Worm (Caenorhabditis elegans): ENCODE results near the gene rabs-5.
"Not testable (repeated sequence)": the region's sequence is repeated elsewhere in the genome, so short reads cannot be mapped to it uniquely, and the experiment has no call there.

The rabs-5 gene

DNA sequence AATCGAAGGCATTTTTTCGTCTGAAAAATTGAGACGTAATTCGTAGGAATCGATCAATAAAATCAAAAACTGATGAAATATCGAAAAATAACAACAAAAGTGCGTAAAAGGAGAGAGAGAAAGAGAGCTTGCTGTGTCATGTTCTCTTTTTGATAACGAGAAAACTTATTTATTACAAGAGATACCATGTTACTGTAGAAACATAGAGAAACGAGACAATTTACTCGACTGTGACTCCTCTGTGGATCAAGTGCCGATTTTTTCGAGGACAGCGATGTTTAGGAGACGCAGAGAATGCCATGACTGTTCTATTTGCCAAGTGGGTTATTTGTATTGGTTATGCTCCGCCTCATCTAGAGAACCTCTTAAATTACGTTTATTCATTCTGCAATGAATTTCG is 26.1 kb upstream of the rabs-5 start, which contains the start of gene sph-1 (continued):
- no peak for TF ChIP-seq hlh-26 (GFP tag; conservative IDR thresholded peaks at IDR 0.05)

DNA sequence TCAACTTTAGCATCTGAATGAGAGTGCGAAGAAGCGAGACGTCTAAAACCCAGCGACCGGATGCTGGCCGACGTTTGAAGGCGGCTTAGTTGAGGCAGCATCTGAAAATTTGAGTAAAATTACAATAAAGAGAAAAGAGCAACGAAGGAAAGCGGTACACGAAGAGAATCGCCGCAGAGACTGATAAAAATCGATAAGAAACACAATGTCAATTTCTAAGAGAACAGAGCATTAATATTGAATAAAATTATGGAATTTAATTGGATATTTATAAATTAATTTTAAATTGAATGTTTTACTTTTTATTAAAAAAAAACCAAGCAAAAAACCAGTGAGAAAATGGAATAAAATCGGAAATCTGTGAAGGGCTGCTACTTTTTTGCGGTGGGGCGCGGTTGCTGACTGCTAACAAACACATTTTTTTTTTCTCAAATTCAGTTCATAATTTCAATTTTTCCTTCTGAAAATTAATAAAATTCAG is 22.8 kb upstream of the rabs-5 start, which contains the start of the genes ndub-11 and moc-3:
TSS of gene ndub-11 (minus strand) at position 101 of the 481 bp plus-strand sequence.
TSS of gene moc-3 (plus strand) at position 431 of the 481 bp plus-strand sequence.
- TF ChIP-seq snpc-3.4 (tag; optimal IDR thresholded peaks at IDR 0.05) (no peak), mcd-1 (GFP tag; IDR thresholded peaks at IDR 0.05) (0 out of 2 replicates have a peak, but pooled peaks have one; percentile 8)

DNA sequence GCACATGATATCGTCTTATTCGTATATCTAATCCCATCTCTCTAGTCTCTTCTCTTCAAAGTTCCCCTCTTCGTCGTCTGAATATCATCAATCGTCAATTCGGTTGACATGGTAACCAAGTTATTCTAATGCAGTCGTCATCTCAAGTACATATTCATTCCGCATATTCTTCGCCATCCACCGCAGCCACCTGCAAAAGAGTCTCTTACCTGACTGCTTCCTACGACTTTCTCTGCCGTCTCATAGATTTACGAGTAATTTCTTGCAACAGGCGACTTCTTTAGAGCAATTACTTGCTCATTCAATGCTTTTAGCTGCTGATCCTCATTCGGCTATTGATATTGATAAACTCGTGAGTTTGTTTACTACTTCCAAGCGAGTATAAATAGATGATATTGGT is 20.0 kb upstream of the rabs-5 start:
- TF ChIP-seq madf-8 (GFP tag; conservative IDR thresholded peaks at IDR 0.05) (no peak), T07F8.4 (tag; optimal IDR thresholded peaks at IDR 0.05) (no peak), lin-40 (tag; optimal IDR thresholded peaks at IDR 0.05) (no peak), madf-6 (GFP tag; IDR thresholded peaks at IDR 0.05) (no peak), K11D2.4 (GFP tag; IDR thresholded peaks at IDR 0.05) (no peak), pha-4 (tag; optimal IDR thresholded peaks at IDR 0.05) (no peak), hrde-1 (tag; optimal IDR thresholded peaks at IDR 0.05; ENCODE audit: borderline replicate concordance) (no peak), T26A5.8 (tag; optimal IDR thresholded peaks at IDR 0.05) (no peak)

DNA sequence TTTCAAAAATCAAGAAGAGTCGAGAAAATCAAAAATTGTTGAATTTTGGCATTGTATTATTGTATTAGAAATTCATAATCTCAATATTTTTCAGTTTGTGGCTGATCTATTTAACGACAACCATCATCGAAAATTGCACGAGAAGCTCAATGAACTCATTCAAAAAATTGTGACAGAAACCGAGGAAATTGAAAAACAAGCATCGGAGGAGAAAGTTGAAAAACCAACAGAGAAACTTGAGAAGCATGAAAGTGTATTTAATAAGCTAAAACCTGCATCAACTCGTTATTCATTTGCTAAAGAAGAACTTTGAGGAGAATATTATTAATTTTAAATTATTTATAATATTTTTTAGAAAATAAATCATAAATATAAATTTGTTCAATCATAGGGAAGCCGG is 19.5 kb upstream of the rabs-5 start, which contains the start of gene ceph-41:
TSS of gene ceph-41 (plus strand) at position 301 of the 400 bp plus-strand sequence.
- no peak for TF ChIP-seq ztf-18 (tag; optimal IDR thresholded peaks at IDR 0.05)

DNA sequence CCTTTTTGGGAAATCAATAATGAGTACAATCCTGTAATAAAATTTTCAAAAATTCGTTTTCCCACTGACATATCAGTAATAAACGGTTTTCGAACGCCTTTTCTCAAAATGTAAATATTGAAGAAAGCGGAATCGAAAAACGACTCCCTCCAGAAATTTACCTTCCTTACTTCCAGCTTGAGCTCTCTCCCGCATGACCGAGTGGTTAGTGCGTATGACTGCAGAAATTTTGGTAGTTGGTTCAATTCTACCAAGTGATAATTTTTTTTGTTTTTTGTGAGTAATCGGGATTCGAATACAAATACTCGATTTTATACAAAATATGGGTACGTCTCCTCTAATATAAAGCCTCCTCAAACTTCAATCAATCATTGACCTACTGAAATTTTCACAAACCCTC is 16.1 kb upstream of the rabs-5 start:
- not testable (repeated sequence) for TF ChIP-seq rpc-1 (optimal IDR thresholded peaks at IDR 0.05)
- peak; percentile 27 for TF ChIP-seq rpc-1 (tag; optimal IDR thresholded peaks at IDR 0.05)
- TF ChIP-seq B0261.1 (tag; optimal IDR thresholded peaks at IDR 0.05), result peak; percentile 46
- TF ChIP-seq hmg-1.2 (GFP tag; IDR thresholded peaks at IDR 0.05), result peak; percentile 50
- TF ChIP-seq tbp1 (GFP tag; optimal IDR thresholded peaks at IDR 0.05), result peak; percentile 79
- TF ChIP-seq lin-26 (GFP tag; IDR thresholded peaks at IDR 0.05), result peak; percentile 65; the same call in 1 of the 2 replicates

DNA sequence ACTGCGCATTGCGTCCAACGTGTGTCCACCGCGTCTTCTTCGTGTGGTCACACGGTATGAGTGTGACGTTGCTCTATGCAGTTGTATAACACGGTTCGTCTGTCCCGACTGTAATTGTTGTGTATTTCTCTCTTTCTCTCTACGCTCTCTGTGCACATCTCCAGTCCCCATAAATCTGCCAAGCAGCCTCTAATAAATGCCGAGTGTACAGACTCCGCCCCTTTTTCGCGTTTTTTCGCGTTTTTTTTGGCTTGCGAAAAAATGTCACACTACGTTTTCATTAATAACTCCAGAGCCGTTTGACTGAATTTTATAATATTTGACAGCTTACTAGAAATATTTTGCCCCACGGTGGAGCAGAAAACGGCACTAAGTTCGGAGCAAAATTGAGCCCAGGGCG is 14.9 kb upstream of the rabs-5 start, which contains the start of gene erp-44.3:
TSS of gene erp-44.3 (plus strand) at position 301 of the 400 bp plus-strand sequence.
- not testable (repeated sequence) for TF ChIP-seq zim-3 (tag; optimal IDR thresholded peaks at IDR 0.05); nhr-80 (tag; optimal IDR thresholded peaks at IDR 0.05); ztf-6 (GFP tag; IDR thresholded peaks at IDR 0.05)

DNA sequence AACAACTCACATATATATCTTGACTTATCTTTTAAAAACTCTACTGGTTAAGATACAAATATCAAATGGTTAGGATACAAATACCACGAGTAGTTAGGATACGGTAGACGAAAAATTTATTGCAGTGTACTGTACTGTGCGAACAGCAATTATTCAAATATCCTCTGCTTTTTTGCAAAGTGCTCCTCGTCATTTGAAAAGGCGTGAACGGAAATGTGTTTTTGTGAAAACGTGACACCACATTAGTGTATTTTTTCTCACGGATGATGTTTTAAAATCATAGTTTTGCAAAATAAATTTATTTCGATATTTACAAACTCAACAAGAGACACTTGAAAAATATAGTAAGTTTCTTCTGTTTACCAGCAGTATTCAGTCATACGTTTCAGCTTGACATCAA is 11.4 kb upstream of the rabs-5 start, which contains the start of gene F42G8.8:
TSS of gene F42G8.8 (plus strand) at position 301 of the 400 bp plus-strand sequence.
- TF ChIP-seq tbx-9 (tag; optimal IDR thresholded peaks at IDR 0.05; ENCODE audit: borderline replicate concordance), result no peak
- TF ChIP-seq ets-4 (GFP tag; optimal IDR thresholded peaks at IDR 0.05), result no peak
- TF ChIP-seq T26A5.8 (tag; optimal IDR thresholded peaks at IDR 0.05), result no peak
- no peak for TF ChIP-seq unc-62 (GFP tag; optimal IDR thresholded peaks at IDR 0.05)
- no peak for TF ChIP-seq pbrm-1 (GFP tag; IDR thresholded peaks at IDR 0.05)
- no peak for TF ChIP-seq cebp-1 (GFP tag; IDR thresholded peaks at IDR 0.05)
- no peak for TF ChIP-seq cebp-1 (tag; optimal IDR thresholded peaks at IDR 0.05)
- TF ChIP-seq F22D6.2 (tag; optimal IDR thresholded peaks at IDR 0.05), result no peak
- no peak for TF ChIP-seq F57C9.4 (tag; optimal IDR thresholded peaks at IDR 0.05)
- no peak for TF ChIP-seq xnd-1 (tag; optimal IDR thresholded peaks at IDR 0.05)
- TF ChIP-seq snpc-1.1 (tag; optimal IDR thresholded peaks at IDR 0.05; ENCODE audit: insufficient read depth), result no peak
- TF ChIP-seq ceh-79 (tag; optimal IDR thresholded peaks at IDR 0.05), result no peak
- no peak for TF ChIP-seq lsl-1 (GFP tag; optimal IDR thresholded peaks at IDR 0.05)
- TF ChIP-seq hsf-1 (GFP tag; IDR thresholded peaks at IDR 0.05), result no peak
- TF ChIP-seq tlf-1 (GFP tag; optimal IDR thresholded peaks at IDR 0.05), result no peak
- no peak for TF ChIP-seq tbp1 (GFP tag; optimal IDR thresholded peaks at IDR 0.05)
- TF ChIP-seq ztf-3 (GFP tag; optimal IDR thresholded peaks at IDR 0.05), result no peak
